Worm (Caenorhabditis elegans): ENCODE measurements around the gene R09F10.5.

Gene R09F10.5

ce11 chrX:8286740-8287299, 20.7 kb downstream of the R09F10.5 start, which contains the start of gene sec-16A.2 (continued):
- TF ChIP-seq irx-1 (tag; optimal IDR thresholded peaks at IDR 0.05): peak; percentile 11

- TF ChIP-seq nhr-19 (GFP tag; conservative IDR thresholded peaks at IDR 0.05): no peak
- peak; percentile 73 for TF ChIP-seq skn-1 (tag; optimal IDR thresholded peaks at IDR 0.05)
- TF ChIP-seq nhr-77 (tag; optimal IDR thresholded peaks at IDR 0.05): no peak
- TF ChIP-seq irx-1 (tag; optimal IDR thresholded peaks at IDR 0.05): no peak
- TF ChIP-seq ceh-8 (GFP tag; optimal IDR thresholded peaks at IDR 0.05): no peak
- no peak for TF ChIP-seq grh-1 (GFP tag; IDR thresholded peaks at IDR 0.05)
- peak; percentile 18 for TF ChIP-seq zip-4 (GFP tag; optimal IDR thresholded peaks at IDR 0.05)
- TF ChIP-seq Y116A8C.19 (tag; optimal IDR thresholded peaks at IDR 0.05; ENCODE audit: borderline replicate concordance): no peak
Measured at ce11 chrX:8286164-8286563, 21.3 kb downstream of the R09F10.5 start.

ce11 chrX:8285169-8285796, 22.2 kb downstream of the R09F10.5 start, which contains the start of the genes fis-2 and F13B9.2:
fis-2 (minus strand) TSS chrX:8285219.
F13B9.2 (plus strand) TSS chrX:8285683.
- peak; percentile 82 for TF ChIP-seq blmp-1 (tag; optimal IDR thresholded peaks at IDR 0.05)
- no peak for TF ChIP-seq nhr-20 (tag; optimal IDR thresholded peaks at IDR 0.05)
- no peak for TF ChIP-seq egl-27 (tag; optimal IDR thresholded peaks at IDR 0.05)
- no peak for TF ChIP-seq efl-1 (optimal IDR thresholded peaks at IDR 0.05)
- TF ChIP-seq efl-1 (GFP tag; optimal IDR thresholded peaks at IDR 0.05 in 1 of 2): peak in 1 of 2 experiments; percentile 74
- TF ChIP-seq mep-1 (tag; optimal IDR thresholded peaks at IDR 0.05): no peak

- no peak for TF ChIP-seq hlh-17 (GFP tag; optimal IDR thresholded peaks at IDR 0.05; ENCODE audit: borderline replicate concordance)
- TF ChIP-seq unc-62 (GFP tag; optimal IDR thresholded peaks at IDR 0.05): no peak
Measured at ce11 chrX:8284003-8284402, 23.5 kb downstream of the R09F10.5 start.

- no peak for TF ChIP-seq vab-15 (tag; optimal IDR thresholded peaks at IDR 0.05)
- no peak for TF ChIP-seq grh-1 (GFP tag; IDR thresholded peaks at IDR 0.05)
- TF ChIP-seq efl-1 (optimal IDR thresholded peaks at IDR 0.05): no peak
- TF ChIP-seq efl-1 (GFP tag; optimal IDR thresholded peaks at IDR 0.05 in 1 of 2): peak in 1 of 2 experiments; percentile 55
- TF ChIP-seq nhr-85 (tag): peak; percentile 26
Measured at ce11 chrX:8276984-8277383, 30.5 kb downstream of the R09F10.5 start.

ce11 chrX:8276333-8276732, 31.2 kb downstream of the R09F10.5 start:
- TF ChIP-seq lin-15B (tag; optimal IDR thresholded peaks at IDR 0.05): no peak
- TF ChIP-seq elt-2 (tag; optimal IDR thresholded peaks at IDR 0.05): no peak
- TF ChIP-seq fkh-8 (tag; optimal IDR thresholded peaks at IDR 0.05): no peak
- no peak for TF ChIP-seq nhr-12 (tag; optimal IDR thresholded peaks at IDR 0.05)
- TF ChIP-seq blmp-1 (tag; optimal IDR thresholded peaks at IDR 0.05): peak; percentile 91
- peak; percentile 7 for TF ChIP-seq snu-23 (GFP tag; optimal IDR thresholded peaks at IDR 0.05)
- TF ChIP-seq dpl-1 (GFP tag; optimal IDR thresholded peaks at IDR 0.05): no peak
- TF ChIP-seq pag-3 (tag; optimal IDR thresholded peaks at IDR 0.05; ENCODE audit: borderline replicate concordance, insufficient read depth): no peak
- no peak for TF ChIP-seq pax-3 (tag; optimal IDR thresholded peaks at IDR 0.05)
- TF ChIP-seq aly-2 (tag; optimal IDR thresholded peaks at IDR 0.05): no peak
- peak; percentile 64 for TF ChIP-seq lin-14 (GFP tag; optimal IDR thresholded peaks at IDR 0.05)
- TF ChIP-seq efl-1 (optimal IDR thresholded peaks at IDR 0.05): no peak
- TF ChIP-seq efl-1 (GFP tag; optimal IDR thresholded peaks at IDR 0.05 in 1 of 2): peak in 1 of 2 experiments; percentile 5
- peak; percentile 16 for TF ChIP-seq nhr-47 (tag; optimal IDR thresholded peaks at IDR 0.05)
- TF ChIP-seq fkh-4 (tag; optimal IDR thresholded peaks at IDR 0.05; ENCODE audit: borderline replicate concordance): no peak
- no peak for TF ChIP-seq tlp-1 (tag; optimal IDR thresholded peaks at IDR 0.05)
- peak; percentile 17 for TF ChIP-seq dsc-1 (tag; optimal IDR thresholded peaks at IDR 0.05)
- peak; percentile 12 for TF ChIP-seq nhr-71 (tag; optimal IDR thresholded peaks at IDR 0.05)
- TF ChIP-seq mep-1 (tag; optimal IDR thresholded peaks at IDR 0.05): peak; percentile 3
- no peak for TF ChIP-seq pqm-1 (tag; optimal IDR thresholded peaks at IDR 0.05)
- no peak for TF ChIP-seq lin-39 (tag; optimal IDR thresholded peaks at IDR 0.05)
- no peak for TF ChIP-seq unc-130 (tag; optimal IDR thresholded peaks at IDR 0.05)
